Worm (Caenorhabditis elegans) whole organism, young adult: ENCODE results near the gene aexr-3.

Source experiments
- B0035.1 ChIP-seq: sonication (generic microtip); optimal IDR thresholded peaks from 2 replicates; lab custom pipeline; 2016; ENCODE audit warnings: missing genetic modification characterization, mild to moderate bottlenecking, missing compliant biosample characterization, missing genotype, missing genetic modification reagents
- C17E4.6 ChIP-seq: fragments of 200-800 bp; sonication (Bioruptor generic); IDR thresholded peaks from 2 replicates; pipeline ENCODE4 v1.3.6; 2022; ENCODE audit warnings: missing genetic modification reagents, missing genetic modification characterization, missing compliant biosample characterization
- ama-1 ChIP-seq, 3 experiments: fragments of 150-350 bp in 1 of 3; sonication (generic microtip) in 2 of 3; optimal IDR thresholded peaks; 2 replicates each; lab custom pipeline; 2014 to 2018; ENCODE audit warnings: missing biosample characterization in 2 of 3, missing genetic modification characterization in 2 of 3, missing genetic modification reagents in 2 of 3
- ceh-27 ChIP-seq: fragments of 200-800 bp; sonication (Bioruptor generic); optimal IDR thresholded peaks from 2 replicates; lab custom pipeline; 2018; ENCODE audit warnings: mild to moderate bottlenecking, missing genetic modification characterization, moderate library complexity, missing compliant biosample characterization
- hlh-12 ChIP-seq: sonication (generic microtip); optimal IDR thresholded peaks from 2 replicates; lab custom pipeline; 2016; ENCODE audit warnings: missing genetic modification characterization, missing compliant biosample characterization
- nfyb-1 ChIP-seq: fragments of 200-800 bp; sonication (Bioruptor generic); IDR thresholded peaks from 2 replicates; pipeline ENCODE4 v1.3.6; 2022; ENCODE audit warnings: missing genetic modification reagents, missing genetic modification characterization, missing compliant biosample characterization
- nhr-179 ChIP-seq: sonication (generic microtip); optimal IDR thresholded peaks from 2 replicates; lab custom pipeline; 2016; ENCODE audit warnings: mild to moderate bottlenecking, missing genetic modification characterization, missing compliant biosample characterization
- nhr-90 ChIP-seq: sonication (generic microtip); optimal IDR thresholded peaks from 2 replicates; lab custom pipeline; 2016; ENCODE audit warnings: missing genotype, mild to moderate bottlenecking, missing genetic modification characterization, missing compliant biosample characterization
- snpc-4 ChIP-seq, 5 experiments: fragments of 150-350 bp in 1 of 5; sonication (generic microtip) in 4 of 5; optimal IDR thresholded peaks; 2 replicates each; lab custom pipeline; 2014 to 2018; ENCODE audit warnings: missing genetic modification characterization in 5 of 5, missing biosample characterization in 3 of 5, antibody characterized with exemption in 2 of 5, mild to moderate bottlenecking in 2 of 5, missing compliant biosample characterization in 2 of 5, missing genotype in 2 of 5, moderate library complexity in 2 of 5, missing genetic modification reagents in 1 of 5
- unc-130 ChIP-seq: sonication (generic microtip); optimal IDR thresholded peaks from 2 replicates; lab custom pipeline; 2016; ENCODE audit warnings: missing genetic modification reagents, missing genetic modification characterization, missing compliant biosample characterization
- unc-62 ChIP-seq: fragments of 150-350 bp; optimal IDR thresholded peaks from 2 replicates; lab custom pipeline; 2014; ENCODE audit warnings: missing biosample characterization, missing genetic modification reagents, missing genetic modification characterization

DNA sequence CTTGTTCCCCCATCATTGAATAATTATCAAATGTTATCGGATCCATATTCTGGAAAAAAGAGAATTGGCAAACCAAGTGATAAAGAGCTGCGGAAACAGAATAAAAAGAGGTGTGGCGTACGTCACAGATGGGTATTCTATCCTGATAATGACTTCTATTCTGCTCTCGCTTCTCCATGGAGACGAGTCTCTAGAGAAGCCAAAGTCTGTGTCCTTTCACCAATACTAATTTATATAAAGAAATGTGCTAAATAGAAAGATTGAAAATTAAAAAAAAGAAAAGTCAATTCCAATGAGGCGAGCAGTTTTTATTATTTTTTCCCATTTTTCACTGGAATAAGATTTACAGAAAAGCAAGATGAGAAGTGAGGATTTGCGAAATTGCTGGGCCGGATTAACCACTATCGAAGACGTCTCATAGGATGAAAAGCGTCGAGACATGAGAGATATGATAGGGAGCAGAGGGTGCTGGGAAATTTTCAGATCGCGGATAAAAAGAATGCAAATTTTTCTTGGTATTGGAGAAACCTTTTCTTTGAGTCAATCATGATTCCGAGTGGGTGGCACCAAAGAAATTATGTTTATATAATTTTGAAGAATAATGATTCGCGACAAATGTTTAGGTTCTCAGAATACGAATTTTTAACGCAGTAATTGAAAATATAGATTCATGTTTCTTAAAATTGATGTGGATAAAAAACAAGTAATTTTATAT, at the start of gene aexr-3:
- no peak for TF ChIP-seq snpc-4 (GFP tag; optimal IDR thresholded peaks at IDR 0.05; lab: Kevin White, UChicago)
- no peak for TF ChIP-seq snpc-4 (tag; optimal IDR thresholded peaks at IDR 0.05; lab: Kevin White, UChicago)
- TF ChIP-seq nhr-90 = no peak
- no peak for TF ChIP-seq unc-62 (GFP tag; lab: Kevin White, UChicago)
- TF ChIP-seq nhr-179 (tag; lab: Kevin White, UChicago) = no peak
- TF ChIP-seq ceh-27 = no peak
- no peak for TF ChIP-seq C17E4.6 (GFP tag; lab: Robert Waterston, UW)
- TF ChIP-seq ama-1 (optimal IDR thresholded peaks at IDR 0.05; lab: Kevin White, UChicago) = no peak
- no peak for TF ChIP-seq ama-1 (GFP tag; optimal IDR thresholded peaks at IDR 0.05; lab: Kevin White, UChicago)
- TF ChIP-seq hlh-12 (tag; lab: Kevin White, UChicago) = no peak
- TF ChIP-seq unc-130 (GFP tag; lab: Kevin White, UChicago) = no peak
- no peak for TF ChIP-seq B0035.1 (tag; lab: Kevin White, UChicago)
- TF ChIP-seq nfyb-1 (GFP tag; lab: Robert Waterston, UW) = no peak
